Fruit fly (Drosophila melanogaster) whole organism, prepupa: ENCODE data around the gene CG6937.

Experiments used
- Blimp-1 ChIP-seq: fragments of 200-800 bp; sonication (Bioruptor generic); optimal IDR thresholded peaks from 3 replicates; lab custom pipeline; 2017; ENCODE audit warnings: missing biosample characterization, missing genetic modification characterization, mild to moderate bottlenecking, moderate library complexity, missing genetic modification reagents
- CG11762 ChIP-seq: fragments of 200-800 bp; sonication (Bioruptor generic); optimal IDR thresholded peaks from 3 replicates; lab custom pipeline; 2016; ENCODE audit warnings: missing biosample characterization, missing genetic modification characterization; ENCODE audit not compliant: insufficient read depth
- CG11902 ChIP-seq: fragments of 200-800 bp; sonication (Bioruptor generic); optimal IDR thresholded peaks from 3 replicates; lab custom pipeline; 2016; ENCODE audit warnings: missing biosample characterization, missing genetic modification characterization
- CG1621 ChIP-seq: fragments of 200-800 bp; sonication (Bioruptor generic); optimal IDR thresholded peaks from 3 replicates; lab custom pipeline; 2018; ENCODE audit warnings: missing biosample characterization, mild to moderate bottlenecking, missing genetic modification characterization
- CG3032 ChIP-seq: fragments of 200-800 bp; optimal IDR thresholded peaks from 2 replicates; lab custom pipeline; 2019; ENCODE audit warnings: missing biosample characterization, mild to moderate bottlenecking, missing genetic modification characterization, moderate library complexity
- CG4318 ChIP-seq: fragments of 200-800 bp; sonication (Bioruptor generic); optimal IDR thresholded peaks from 3 replicates; lab custom pipeline; 2017; ENCODE audit warnings: missing biosample characterization, mild to moderate bottlenecking, missing genetic modification characterization
- CG6792 ChIP-seq: fragments of 200-800 bp; sonication (Bioruptor generic); optimal IDR thresholded peaks from 3 replicates; lab custom pipeline; 2016; ENCODE audit warnings: missing biosample characterization, missing genetic modification characterization
- CG6808 ChIP-seq: fragments of 200-800 bp; sonication (Bioruptor generic); optimal IDR thresholded peaks from 3 replicates; lab custom pipeline; 2017; ENCODE audit warnings: missing biosample characterization, missing genetic modification characterization, mild to moderate bottlenecking, moderate library complexity, missing genetic modification reagents
- CG6854 ChIP-seq: fragments of 200-800 bp; sonication (Bioruptor generic); optimal IDR thresholded peaks from 2 replicates; lab custom pipeline; 2017; ENCODE audit warnings: missing biosample characterization, mild to moderate bottlenecking, missing genetic modification characterization
- CG8119 ChIP-seq: fragments of 200-800 bp; sonication (Bioruptor generic); IDR thresholded peaks from 3 replicates; pipeline ENCODE4 v1.3.6; 2022; ENCODE audit warnings: missing biosample characterization, missing genetic modification characterization
- CG8319 ChIP-seq: fragments of 200-800 bp; sonication (Bioruptor generic); optimal IDR thresholded peaks from 3 replicates; lab custom pipeline; 2016; ENCODE audit warnings: missing biosample characterization, missing genetic modification characterization
- CG8632 ChIP-seq: fragments of 200-800 bp; sonication (Bioruptor generic); optimal IDR thresholded peaks from 3 replicates; lab custom pipeline; 2016; ENCODE audit warnings: missing biosample characterization, missing genetic modification characterization
- CG9139 ChIP-seq: fragments of 200-800 bp; sonication (Bioruptor generic); optimal IDR thresholded peaks from 3 replicates; lab custom pipeline; 2017; ENCODE audit warnings: missing biosample characterization, mild to moderate bottlenecking, missing genetic modification characterization
- Eip75B ChIP-seq: fragments of 200-800 bp; sonication (Bioruptor generic); optimal IDR thresholded peaks from 3 replicates; lab custom pipeline; 2016; ENCODE audit warnings: missing biosample characterization, missing genetic modification characterization
- Eip93F ChIP-seq: fragments of 200-800 bp; sonication (Bioruptor generic); optimal IDR thresholded peaks from 2 replicates; lab custom pipeline; 2016; ENCODE audit warnings: missing biosample characterization, mild to moderate bottlenecking, missing genetic modification characterization
- Ets96B ChIP-seq: fragments of 200-800 bp; optimal IDR thresholded peaks from 2 replicates; lab custom pipeline; 2019; ENCODE audit warnings: missing biosample characterization, mild to moderate bottlenecking, missing genetic modification characterization, moderate library complexity
- Hr38 ChIP-seq: sonication (Bioruptor generic); optimal IDR thresholded peaks from 2 replicates; lab custom pipeline; 2016; ENCODE audit warnings: missing biosample characterization, missing genetic modification characterization
- Hr39 ChIP-seq: fragments of 200-800 bp; sonication (Bioruptor generic); optimal IDR thresholded peaks from 2 replicates; lab custom pipeline; 2016; ENCODE audit warnings: missing biosample characterization, missing genetic modification characterization
- Hr4 ChIP-seq: fragments of 200-800 bp; sonication (Bioruptor generic); optimal IDR thresholded peaks from 3 replicates; lab custom pipeline; 2016; ENCODE audit warnings: missing biosample characterization, missing genetic modification characterization
- Met ChIP-seq: fragments of 200-800 bp; sonication (Bioruptor generic); optimal IDR thresholded peaks from 3 replicates; lab custom pipeline; 2016; ENCODE audit warnings: missing biosample characterization, missing genetic modification characterization
- OdsH ChIP-seq: fragments of 200-800 bp; sonication (Bioruptor generic); optimal IDR thresholded peaks from 3 replicates; lab custom pipeline; 2016; ENCODE audit warnings: missing biosample characterization, missing genetic modification characterization
- Smox ChIP-seq: fragments of 200-800 bp; sonication (Bioruptor generic); optimal IDR thresholded peaks from 3 replicates; lab custom pipeline; 2016; ENCODE audit warnings: missing biosample characterization, missing genetic modification characterization
- Sox102F ChIP-seq: fragments of 200-800 bp; sonication (Bioruptor generic); optimal IDR thresholded peaks from 2 replicates; lab custom pipeline; 2016; ENCODE audit warnings: missing biosample characterization, mild to moderate bottlenecking, missing genetic modification characterization
- Sox14 ChIP-seq: fragments of 200-800 bp; sonication (Bioruptor generic); optimal IDR thresholded peaks from 3 replicates; lab custom pipeline; 2016; ENCODE audit warnings: missing biosample characterization, missing genetic modification characterization
- achi ChIP-seq: fragments of 200-800 bp; sonication (Bioruptor generic); optimal IDR thresholded peaks from 3 replicates; lab custom pipeline; 2016; ENCODE audit warnings: missing biosample characterization, missing genetic modification characterization
- cyc ChIP-seq: fragments of 200-800 bp; sonication (Bioruptor generic); optimal IDR thresholded peaks from 3 replicates; lab custom pipeline; 2016; ENCODE audit warnings: missing biosample characterization, missing genetic modification characterization
- dac ChIP-seq: fragments of 200-800 bp; sonication (Bioruptor generic); optimal IDR thresholded peaks from 2 replicates; lab custom pipeline; 2017; ENCODE audit warnings: missing biosample characterization, mild to moderate bottlenecking, missing genetic modification characterization
- dsx ChIP-seq: fragments of 200-800 bp; optimal IDR thresholded peaks from 3 replicates; lab custom pipeline; 2019; ENCODE audit warnings: missing biosample characterization, mild to moderate bottlenecking, missing genetic modification characterization, moderate library complexity; ENCODE audit not compliant: poor library complexity, severe bottlenecking
- eg ChIP-seq: fragments of 200-800 bp; sonication (Bioruptor generic); IDR thresholded peaks from 3 replicates; pipeline ENCODE4 v1.3.6; 2022; ENCODE audit warnings: missing biosample characterization, missing genetic modification characterization
- esn ChIP-seq: fragments of 200-800 bp; sonication (Bioruptor generic); optimal IDR thresholded peaks from 2 replicates; lab custom pipeline; 2016; ENCODE audit warnings: missing biosample characterization, mild to moderate bottlenecking, missing genetic modification characterization, moderate library complexity
- fkh ChIP-seq: fragments of 200-800 bp; sonication (Bioruptor generic); optimal IDR thresholded peaks from 3 replicates; lab custom pipeline; 2017; ENCODE audit warnings: missing biosample characterization, mild to moderate bottlenecking, missing genetic modification characterization, moderate library complexity
- lz ChIP-seq: fragments of 200-800 bp; sonication (Bioruptor generic); optimal IDR thresholded peaks from 3 replicates; lab custom pipeline; 2016; ENCODE audit warnings: missing biosample characterization, missing genetic modification characterization
- net ChIP-seq: fragments of 200-800 bp; sonication (Bioruptor generic); optimal IDR thresholded peaks from 3 replicates; lab custom pipeline; 2016; ENCODE audit warnings: missing biosample characterization, missing genetic modification characterization
- pdm3 ChIP-seq: fragments of 200-800 bp; sonication (Bioruptor generic); optimal IDR thresholded peaks from 3 replicates; lab custom pipeline; 2016; ENCODE audit warnings: missing biosample characterization, missing genetic modification characterization
- salr ChIP-seq, 2 experiments: fragments of 200-800 bp; sonication (Bioruptor generic); optimal IDR thresholded peaks; 3 replicates each; lab custom pipeline; 2016 to 2018; ENCODE audit warnings: missing biosample characterization in 2 of 2, missing genetic modification characterization in 2 of 2, mild to moderate bottlenecking in 1 of 2
- spab ChIP-seq: fragments of 200-800 bp; sonication (Bioruptor generic); optimal IDR thresholded peaks from 2 replicates; lab custom pipeline; 2017; ENCODE audit warnings: missing biosample characterization, mild to moderate bottlenecking, missing genetic modification characterization, missing genetic modification reagents
- ss ChIP-seq, 2 experiments: fragments of 200-800 bp; sonication (Bioruptor generic); optimal IDR thresholded peaks; 2 replicates in 1 of 2; 3 replicates in 1 of 2; lab custom pipeline; 2017 to 2018; ENCODE audit warnings: mild to moderate bottlenecking in 2 of 2, missing biosample characterization in 2 of 2, missing genetic modification characterization in 2 of 2, moderate library complexity in 1 of 2
- svp ChIP-seq: fragments of 200-800 bp; sonication (Bioruptor generic); peaks from one replicate; lab custom pipeline; 2016; ENCODE audit warnings: missing biosample characterization, missing genetic modification characterization
- topi ChIP-seq: fragments of 200-800 bp; sonication (Bioruptor generic); optimal IDR thresholded peaks from 3 replicates; lab custom pipeline; 2016; ENCODE audit warnings: missing biosample characterization, missing genetic modification characterization
- vri ChIP-seq: fragments of 200-800 bp; sonication (Bioruptor generic); optimal IDR thresholded peaks from 3 replicates; lab custom pipeline; 2016; ENCODE audit warnings: missing biosample characterization, mild to moderate bottlenecking, missing genetic modification characterization

The CG6937 gene

DNA sequence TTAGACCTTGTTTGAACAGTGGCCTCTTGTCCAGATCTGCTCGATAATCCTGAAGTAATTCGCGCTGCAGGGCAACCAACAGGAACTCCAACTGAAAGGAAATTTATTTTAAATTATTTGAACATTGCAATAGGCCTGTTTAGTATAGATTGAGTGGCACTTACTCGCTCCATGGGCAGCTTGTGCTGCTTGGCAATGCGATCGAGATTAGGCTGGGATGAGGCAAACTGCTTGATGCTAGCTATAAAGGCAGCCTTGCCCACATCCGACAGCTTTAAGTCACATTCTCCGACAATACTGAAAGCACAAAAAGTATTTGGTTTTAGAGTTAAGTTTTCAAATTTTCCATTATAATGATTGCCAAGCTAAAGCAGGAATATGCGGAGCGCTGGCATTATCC is 24.6 kb downstream of the CG6937 start, which contains the start of gene CG13843:
CG13843 (plus strand) TSS at position 301 of the 400 bp plus-strand sequence.
- TF ChIP-seq esn (GFP tag; lab: Kevin White, UChicago) (no peak), CG8632 (GFP tag; lab: Kevin White, UChicago) (no peak), salr (GFP tag; optimal IDR thresholded peaks at IDR 0.05; lab: Kevin White, UChicago) (no peak), eg (GFP tag; lab: Robert Waterston, UW) (no peak), ss (GFP tag; optimal IDR thresholded peaks at IDR 0.05; lab: Kevin White, UChicago) (no peak), topi (GFP tag; lab: Kevin White, UChicago) (no peak), Hr38 (GFP tag; lab: Kevin White, UChicago) (no peak), Eip75B (no peak), CG9139 (GFP tag; lab: Kevin White, UChicago) (no peak), CG11762 (GFP tag; lab: Kevin White, UChicago) (no peak), CG3032 (tag; lab: Kevin White, UChicago) (no peak), CG6792 (GFP tag; lab: Kevin White, UChicago) (no peak), Sox14 (GFP tag; lab: Kevin White, UChicago) (no peak), Blimp-1 (GFP tag; lab: Kevin White, UChicago) (no peak), pdm3 (GFP tag; lab: Kevin White, UChicago) (no peak), Met (GFP tag; lab: Kevin White, UChicago) (no peak), lz (GFP tag; lab: Kevin White, UChicago) (no peak), Hr4 (GFP tag; lab: Kevin White, UChicago) (no peak)

DNA sequence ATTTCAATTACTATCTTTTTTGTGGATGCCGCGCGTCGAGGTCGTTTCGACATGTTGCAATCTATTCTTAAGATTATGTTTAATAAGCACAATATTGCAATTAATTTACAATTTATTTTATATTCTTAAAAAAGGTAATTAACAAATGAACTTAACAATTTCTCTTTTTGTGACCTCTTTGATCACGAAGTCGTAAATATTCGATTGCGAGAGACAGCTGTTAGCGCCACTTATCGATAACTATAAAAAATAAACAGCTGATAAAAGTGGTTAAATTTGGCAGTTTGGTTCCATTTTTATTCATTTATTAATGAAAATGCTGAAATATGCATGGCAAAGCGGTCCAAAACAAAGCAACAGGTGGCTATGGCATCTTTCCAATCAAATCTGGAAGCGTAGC is 28.9 kb downstream of the CG6937 start, which contains the start of the genes CG31156 and mRRF2:
CG31156 (minus strand) TSS at position 209 of the 400 bp plus-strand sequence.
mRRF2 (plus strand) TSS at position 239 of the 400 bp plus-strand sequence.
- TF ChIP-seq spab (GFP tag; lab: Kevin White, UChicago) (no peak), Sox102F (GFP tag; lab: Kevin White, UChicago) (no peak), vri (no peak)

DNA sequence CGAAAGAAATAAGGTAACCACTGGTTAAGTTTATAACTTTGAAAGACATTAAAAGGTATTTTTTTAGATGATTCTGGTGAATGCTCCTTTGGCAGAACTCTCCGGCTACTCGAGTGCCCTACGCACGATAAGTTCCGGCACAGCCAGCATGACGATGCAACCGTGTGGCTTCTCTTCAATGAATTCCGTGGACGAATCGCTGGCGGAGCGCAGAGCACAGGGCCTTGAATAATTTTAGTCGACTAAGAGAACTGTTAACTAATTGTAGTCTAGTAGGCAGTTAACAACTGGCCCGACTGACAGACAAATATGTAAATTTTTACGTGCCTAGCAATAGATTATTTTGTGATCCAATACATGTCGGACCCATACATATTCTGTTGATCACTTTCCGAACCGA is 31.6 kb downstream of the CG6937 start, which contains the start of gene CG31161:
CG31161 (plus strand) TSS at position 301 of the 400 bp plus-strand sequence.
- TF ChIP-seq CG9139 (GFP tag; lab: Kevin White, UChicago): no peak
- TF ChIP-seq Hr4 (GFP tag; lab: Kevin White, UChicago): no peak
- TF ChIP-seq Smox (GFP tag; lab: Kevin White, UChicago): no peak
- TF ChIP-seq svp (GFP tag; lab: Kevin White, UChicago): no peak
- TF ChIP-seq lz (GFP tag; lab: Kevin White, UChicago): no peak
- TF ChIP-seq CG6808 (GFP tag; lab: Kevin White, UChicago): no peak
- TF ChIP-seq Eip75B: no peak
- no peak for TF ChIP-seq cyc
- TF ChIP-seq CG8119: no peak
- TF ChIP-seq CG8319 (GFP tag; lab: Kevin White, UChicago): no peak
- TF ChIP-seq Sox14 (GFP tag; lab: Kevin White, UChicago): no peak
- TF ChIP-seq salr (GFP tag; optimal IDR thresholded peaks at IDR 0.05; lab: Kevin White, UChicago): no peak
- TF ChIP-seq, all 60 proteins: peak for 0

DNA sequence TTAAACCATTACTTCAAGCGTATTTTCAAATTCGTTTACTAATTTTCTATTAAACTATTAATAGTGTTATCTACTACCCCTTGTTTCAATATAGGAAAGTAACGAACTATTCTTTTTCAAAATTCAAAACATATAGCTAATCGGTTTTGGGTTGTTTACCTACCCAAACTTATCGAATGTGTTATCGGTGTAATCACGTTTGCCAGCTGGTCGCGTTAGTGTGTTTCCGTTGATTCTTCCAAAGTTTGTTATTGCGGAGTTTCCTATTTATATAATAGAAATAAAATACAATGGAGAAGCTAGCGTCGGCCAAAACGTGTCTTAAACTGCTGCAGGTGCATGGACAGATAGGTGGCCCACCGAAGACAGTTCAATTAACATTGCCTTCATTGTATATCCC is 33.7 kb downstream of the CG6937 start, which contains the start of gene mRpL45:
mRpL45 (plus strand) TSS at position 213 of the 400 bp plus-strand sequence.
- TF ChIP-seq CG9139 (GFP tag; lab: Kevin White, UChicago): no peak
- no peak for TF ChIP-seq CG6792 (GFP tag; lab: Kevin White, UChicago)
- peak; percentile 92 for TF ChIP-seq fkh (GFP tag; lab: Kevin White, UChicago)

DNA sequence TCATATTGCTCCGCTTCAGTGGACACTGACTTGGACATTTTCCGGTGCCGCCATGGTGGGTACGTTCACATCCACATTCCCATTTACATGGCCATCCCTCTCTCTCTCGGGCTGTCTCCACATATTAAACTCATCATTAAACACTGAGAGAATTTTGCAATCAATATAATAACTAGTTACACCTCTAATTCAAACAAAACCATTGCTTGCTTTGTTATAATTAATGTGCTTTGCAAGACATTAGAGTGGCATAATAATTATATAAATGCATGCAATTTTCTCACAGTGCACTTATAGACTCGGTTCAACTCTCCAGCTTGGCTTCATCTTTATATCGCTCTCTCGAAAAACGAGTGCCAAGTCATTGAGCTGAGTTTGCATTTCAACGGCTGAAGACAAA is 40.2 kb downstream of the CG6937 start:
- TF ChIP-seq Ets96B (tag; lab: Kevin White, UChicago): peak; percentile 90
- TF ChIP-seq ss (GFP tag; optimal IDR thresholded peaks at IDR 0.05; lab: Kevin White, UChicago): peak; percentile 81 to 89
- TF ChIP-seq OdsH (GFP tag; lab: Kevin White, UChicago): peak; percentile 89
- TF ChIP-seq net (GFP tag; lab: Kevin White, UChicago): peak; percentile 87
- no peak for TF ChIP-seq CG6854
- TF ChIP-seq CG11762 (GFP tag; lab: Kevin White, UChicago): peak; percentile 85
- TF ChIP-seq Met (GFP tag; lab: Kevin White, UChicago): no peak
- TF ChIP-seq CG11902: peak; percentile 76
- peak; percentile 93 for TF ChIP-seq svp (GFP tag; lab: Kevin White, UChicago)
- peak in 1 of 2 experiments; percentile 68 for TF ChIP-seq salr (GFP tag; optimal IDR thresholded peaks at IDR 0.05; lab: Kevin White, UChicago)
- TF ChIP-seq Blimp-1 (GFP tag; lab: Kevin White, UChicago): no peak
- peak; percentile 84 for TF ChIP-seq CG1621 (tag; lab: Kevin White, UChicago)
- peak; percentile 90 for TF ChIP-seq dsx
- peak; percentile 87 for TF ChIP-seq achi (GFP tag; lab: Kevin White, UChicago)
- peak; percentile 11 for TF ChIP-seq Hr39 (GFP tag; lab: Kevin White, UChicago)
- TF ChIP-seq eg (GFP tag; lab: Robert Waterston, UW): peak; percentile 95
- no peak for TF ChIP-seq Sox102F (GFP tag; lab: Kevin White, UChicago)
- peak; percentile 78 for TF ChIP-seq dac (GFP tag; lab: Kevin White, UChicago)
- TF ChIP-seq fkh (GFP tag; lab: Kevin White, UChicago): no peak
- TF ChIP-seq CG4318 (GFP tag; lab: Kevin White, UChicago): no peak
- TF ChIP-seq Eip93F (GFP tag; lab: Kevin White, UChicago): no peak
- peak; percentile 75 for TF ChIP-seq CG8632 (GFP tag; lab: Kevin White, UChicago)
